Worm (Caenorhabditis elegans) whole organism, midembryonic: ENCODE data around the gene F16H6.8.
"Not testable (repeated sequence)": the region's sequence is repeated elsewhere in the genome, so short reads cannot be mapped to it uniquely, and the experiment has no call there.

Experiments
- T22C8.4 ChIP-seq: fragments of 200-800 bp; sonication (Bioruptor generic); IDR thresholded peaks from 2 replicates; pipeline ENCODE4 v1.3.6; 2022; ENCODE audit warnings: missing genetic modification characterization, missing compliant biosample characterization
- cog-1 ChIP-seq: sonication (generic microtip); optimal IDR thresholded peaks from 2 replicates; lab custom pipeline; 2016; ENCODE audit warnings: missing genetic modification characterization, missing compliant biosample characterization
- flt-1 ChIP-seq: fragments of 200-800 bp; sonication (Bioruptor generic); IDR thresholded peaks from 2 replicates; pipeline ENCODE4 v1.3.6; 2022; ENCODE audit warnings: missing genetic modification characterization, missing compliant biosample characterization
- klf-2 ChIP-seq: fragments of 200-800 bp; sonication (Bioruptor generic); conservative IDR thresholded peaks from 2 replicates; pipeline ENCODE4 v1.3.6; 2022; ENCODE audit warnings: missing genetic modification reagents, missing genetic modification characterization, missing compliant biosample characterization
- med-1 ChIP-seq: sonication (generic microtip); optimal IDR thresholded peaks from 2 replicates; lab custom pipeline; 2017; ENCODE audit warnings: missing genetic modification characterization, mild to moderate bottlenecking, missing compliant biosample characterization, antibody characterized with exemption, missing genetic modification reagents; ENCODE audit not compliant: insufficient read depth
- ref-1 ChIP-seq: fragments of 200-800 bp; sonication (Bioruptor generic); conservative IDR thresholded peaks from 2 replicates; pipeline ENCODE4 v1.3.6; 2022; ENCODE audit warnings: missing genetic modification reagents, missing genetic modification characterization, missing compliant biosample characterization
- tab-1 ChIP-seq: fragments of 200-800 bp; sonication (Bioruptor generic); IDR thresholded peaks from 2 replicates; pipeline ENCODE4 v1.3.6; 2022; ENCODE audit warnings: missing genetic modification characterization, missing compliant biosample characterization
- ztf-23 ChIP-seq: fragments of 200-800 bp; sonication (Bioruptor generic); IDR thresholded peaks from 2 replicates; pipeline ENCODE4 v1.3.6; 2022; ENCODE audit warnings: missing genetic modification reagents, missing genetic modification characterization, missing compliant biosample characterization
- ztf-29 ChIP-seq: fragments of 200-800 bp; sonication (Bioruptor generic); IDR thresholded peaks from 2 replicates; pipeline ENCODE4 v1.3.6; 2022; ENCODE audit warnings: missing genetic modification reagents, missing genetic modification characterization, missing compliant biosample characterization

F16H6.8 gene

DNA sequence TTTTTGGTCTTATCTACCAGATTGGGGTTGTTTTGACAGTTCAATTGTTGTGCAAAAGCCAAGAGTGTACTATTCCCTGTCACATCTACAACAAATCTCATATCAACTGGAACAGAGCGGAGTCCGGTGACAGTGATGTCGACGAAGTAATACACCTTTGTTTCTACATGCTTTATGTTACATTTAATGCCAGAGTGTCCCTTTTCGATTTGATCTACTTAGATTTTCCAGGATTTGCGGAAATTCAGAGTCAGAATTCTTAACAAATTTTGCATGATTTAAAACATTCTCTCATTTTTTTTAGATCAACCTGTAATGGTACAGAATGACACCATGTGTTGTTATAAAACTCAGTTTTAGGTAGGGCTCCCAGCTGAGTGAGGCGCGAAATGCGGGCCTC is at the start of gene F16H6.8:
Gene F16H6.8, minus strand, starts transcription at position 101 of the 400 bp plus-strand sequence.
- not testable (repeated sequence) for TF ChIP-seq T22C8.4 (GFP tag; lab: Robert Waterston, UW); klf-2 (GFP tag; lab: Robert Waterston, UW); cog-1 (tag; lab: Kevin White, UChicago)

ce11 chrV:18265514-18265913 is 49.4 kb upstream of the F16H6.8 start:
- TF ChIP-seq cog-1 (tag; lab: Kevin White, UChicago) (no peak), ref-1 (no peak), tab-1 (GFP tag; lab: Robert Waterston, UW) (no peak), klf-2 (GFP tag; lab: Robert Waterston, UW) (no peak), flt-1 (GFP tag; lab: Robert Waterston, UW) (no peak)

ce11 chrV:18254483-18254882 is 38.4 kb upstream of the F16H6.8 start, which contains the start of gene R10E8.5:
Gene R10E8.5 (plus strand): TSS chrV:18254783.
- TF ChIP-seq ztf-29 (no peak), T22C8.4 (GFP tag; lab: Robert Waterston, UW) (no peak), flt-1 (GFP tag; lab: Robert Waterston, UW) (no peak), med-1 (GFP tag; lab: Kevin White, UChicago) (no peak), tab-1 (GFP tag; lab: Robert Waterston, UW) (no peak), ref-1 (no peak)

DNA sequence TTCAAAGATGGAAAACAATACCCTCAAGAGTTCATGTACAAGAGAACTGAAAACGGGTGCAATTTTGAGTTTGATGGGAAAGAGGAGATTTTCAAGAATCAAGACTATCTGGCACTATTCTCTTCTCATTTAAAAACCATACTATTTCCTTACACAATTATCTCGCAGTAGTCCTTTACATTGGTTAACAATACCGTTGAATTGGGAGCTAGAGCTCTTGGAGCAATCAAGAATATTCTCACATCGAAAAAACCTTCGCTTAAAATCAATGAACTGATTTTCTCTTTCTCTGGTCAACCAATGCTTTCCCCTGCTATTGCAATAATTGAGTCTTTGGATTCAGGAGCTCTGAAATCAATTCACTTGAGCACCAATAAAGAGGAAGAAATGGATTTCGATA is 37.4 kb upstream of the F16H6.8 start, which contains the start of gene R10E8.2:
Gene R10E8.2, plus strand, starts transcription at position 301 of the 400 bp plus-strand sequence.
- TF ChIP-seq med-1 (GFP tag; lab: Kevin White, UChicago) (no peak), flt-1 (GFP tag; lab: Robert Waterston, UW) (no peak), cog-1 (tag; lab: Kevin White, UChicago) (no peak), ref-1 (no peak), tab-1 (GFP tag; lab: Robert Waterston, UW) (no peak), ztf-29 (no peak), klf-2 (GFP tag; lab: Robert Waterston, UW) (no peak), T22C8.4 (GFP tag; lab: Robert Waterston, UW) (no peak), ztf-23 (GFP tag; lab: Robert Waterston, UW) (no peak)

ce11 chrV:18252239-18252638 is 36.2 kb upstream of the F16H6.8 start, which contains the start of gene R10E8.1:
Gene R10E8.1 (minus strand): TSS chrV:18252416.
- TF ChIP-seq ref-1 (no peak), cog-1 (tag; lab: Kevin White, UChicago) (no peak), ztf-23 (GFP tag; lab: Robert Waterston, UW) (no peak), flt-1 (GFP tag; lab: Robert Waterston, UW) (no peak), ztf-29 (no peak), klf-2 (GFP tag; lab: Robert Waterston, UW) (no peak), T22C8.4 (GFP tag; lab: Robert Waterston, UW) (no peak)

ce11 chrV:18246077-18246476 is 30.0 kb upstream of the F16H6.8 start:
- TF ChIP-seq T22C8.4 (GFP tag; lab: Robert Waterston, UW) (no peak), ztf-23 (GFP tag; lab: Robert Waterston, UW) (no peak), klf-2 (GFP tag; lab: Robert Waterston, UW) (no peak), med-1 (GFP tag; lab: Kevin White, UChicago) (no peak), ref-1 (no peak), flt-1 (GFP tag; lab: Robert Waterston, UW) (no peak), cog-1 (tag; lab: Kevin White, UChicago) (no peak), ztf-29 (no peak), tab-1 (GFP tag; lab: Robert Waterston, UW) (no peak)

DNA sequence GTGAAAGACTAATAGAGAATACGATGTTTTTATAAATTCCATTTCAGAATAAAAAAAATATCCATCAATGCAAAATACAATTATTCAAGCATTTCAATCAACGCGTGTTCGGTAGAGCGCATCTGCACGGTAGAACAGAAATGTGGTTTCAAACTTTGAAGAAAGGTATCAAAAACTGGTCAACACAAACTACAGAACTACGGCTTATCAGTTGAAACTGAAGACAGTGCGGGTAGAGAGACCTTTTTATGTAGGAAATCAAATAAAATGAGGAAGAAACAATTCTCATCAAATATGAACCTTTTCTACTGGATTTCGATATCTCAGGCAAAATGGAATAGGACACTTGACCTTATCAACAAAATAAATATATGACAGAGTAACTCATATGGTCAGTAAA is 28.3 kb upstream of the F16H6.8 start:
- TF ChIP-seq klf-2 (GFP tag; lab: Robert Waterston, UW): no peak
- TF ChIP-seq flt-1 (GFP tag; lab: Robert Waterston, UW): no peak
- no peak for TF ChIP-seq ztf-23 (GFP tag; lab: Robert Waterston, UW)
- no peak for TF ChIP-seq ztf-29
- no peak for TF ChIP-seq cog-1 (tag; lab: Kevin White, UChicago)
- no peak for TF ChIP-seq ref-1
- TF ChIP-seq tab-1 (GFP tag; lab: Robert Waterston, UW): no peak
- no peak for TF ChIP-seq T22C8.4 (GFP tag; lab: Robert Waterston, UW)
- TF ChIP-seq med-1 (GFP tag; lab: Kevin White, UChicago): no peak

ce11 chrV:18243227-18243626 is 27.2 kb upstream of the F16H6.8 start:
- TF ChIP-seq flt-1 (GFP tag; lab: Robert Waterston, UW): no peak
- no peak for TF ChIP-seq klf-2 (GFP tag; lab: Robert Waterston, UW)
- TF ChIP-seq med-1 (GFP tag; lab: Kevin White, UChicago): no peak
- no peak for TF ChIP-seq ref-1
- TF ChIP-seq tab-1 (GFP tag; lab: Robert Waterston, UW): no peak
- TF ChIP-seq cog-1 (tag; lab: Kevin White, UChicago): no peak
- TF ChIP-seq ztf-23 (GFP tag; lab: Robert Waterston, UW): no peak
- TF ChIP-seq T22C8.4 (GFP tag; lab: Robert Waterston, UW): no peak
- no peak for TF ChIP-seq ztf-29

ce11 chrV:18241328-18241727 is 25.3 kb upstream of the F16H6.8 start, which contains the start of gene R10E8.8:
Gene R10E8.8 (minus strand): TSS chrV:18241670.
- no peak for TF ChIP-seq flt-1 (GFP tag; lab: Robert Waterston, UW)

DNA sequence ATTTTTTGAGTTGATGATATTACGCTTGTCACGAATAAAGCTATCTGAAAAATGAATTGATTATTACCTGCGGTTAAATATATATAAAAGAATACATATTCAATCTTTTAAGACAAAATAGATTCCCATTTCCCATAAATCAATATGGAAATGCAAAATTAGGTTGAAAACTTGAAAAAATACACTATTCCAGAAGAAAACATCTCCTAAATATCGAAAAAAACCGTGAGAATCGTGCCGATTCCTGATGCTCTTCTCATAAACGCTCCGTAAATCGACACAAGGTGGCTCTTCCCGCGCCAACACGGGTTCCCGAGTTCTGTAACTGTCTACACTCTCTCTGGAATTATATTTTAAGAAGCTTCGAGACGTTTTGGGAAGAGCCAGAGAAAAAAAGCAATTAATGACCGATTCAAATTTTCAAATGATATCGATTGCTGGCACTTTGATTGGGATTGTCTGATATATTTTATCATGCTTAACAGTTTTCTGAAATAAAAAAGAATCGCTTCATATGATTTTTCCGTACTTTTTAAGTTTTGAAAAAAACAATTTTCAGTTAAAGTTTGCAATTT is 20.7 kb upstream of the F16H6.8 start, which contains the start of gene R10E8.3:
Gene R10E8.3, minus strand, starts transcription at position 51 of the 575 bp plus-strand sequence.
- TF ChIP-seq med-1 (GFP tag; lab: Kevin White, UChicago): no peak
- TF ChIP-seq klf-2 (GFP tag; lab: Robert Waterston, UW): no peak
- no peak for TF ChIP-seq ref-1
- no peak for TF ChIP-seq cog-1 (tag; lab: Kevin White, UChicago)
- TF ChIP-seq ztf-23 (GFP tag; lab: Robert Waterston, UW): no peak
- no peak for TF ChIP-seq T22C8.4 (GFP tag; lab: Robert Waterston, UW)
- no peak for TF ChIP-seq ztf-29
